Worm (Caenorhabditis elegans) whole organism, L3 larva: Measurements from ENCODE around the gene taf-12.

Experiments used
- R02D3.7 ChIP-seq: fragments of 150-350 bp; optimal IDR thresholded peaks from 2 replicates; lab custom pipeline; 2014; ENCODE audit warnings: missing biosample characterization, missing genetic modification characterization
- ZK546.5 ChIP-seq: sonication (generic microtip); optimal IDR thresholded peaks from 2 replicates; lab custom pipeline; 2017; ENCODE audit warnings: missing biosample characterization, missing genetic modification characterization
- egl-27 ChIP-seq: sonication (generic microtip); optimal IDR thresholded peaks from 4 replicates; lab custom pipeline; 2017; ENCODE audit warnings: missing biosample characterization, missing genetic modification reagents, missing genetic modification characterization
- elt-3 ChIP-seq, 3 experiments: fragments of 150-350 bp in 1 of 3; sonication (generic microtip) in 2 of 3; optimal IDR thresholded peaks; 2 replicates in 2 of 3; 4 replicates in 1 of 3; lab custom pipeline; 2014 to 2017; ENCODE audit warnings: missing biosample characterization in 3 of 3, missing genetic modification characterization in 3 of 3
- jun-1 ChIP-seq: fragments of 150-350 bp; optimal IDR thresholded peaks from 2 replicates; lab custom pipeline; 2014; ENCODE audit warnings: missing biosample characterization, missing genetic modification reagents, missing genetic modification characterization
- lin-15B ChIP-seq: fragments of 150-350 bp; optimal IDR thresholded peaks from 2 replicates; lab custom pipeline; 2014; ENCODE audit warnings: missing biosample characterization, missing genetic modification characterization
- lin-39 ChIP-seq: fragments of 150-350 bp; optimal IDR thresholded peaks from 2 replicates; lab custom pipeline; 2018; ENCODE audit warnings: missing biosample characterization, missing genetic modification reagents, missing genetic modification characterization
- mdl-1 ChIP-seq: fragments of 150-350 bp; optimal IDR thresholded peaks from 2 replicates; lab custom pipeline; 2014; ENCODE audit warnings: missing biosample characterization, missing genetic modification characterization
- nhr-25 ChIP-seq: sonication (generic microtip); optimal IDR thresholded peaks from 2 replicates; lab custom pipeline; 2017; ENCODE audit warnings: missing biosample characterization, missing genetic modification characterization
- nhr-43 ChIP-seq: sonication (generic microtip); optimal IDR thresholded peaks from 2 replicates; lab custom pipeline; 2016; ENCODE audit warnings: mild to moderate bottlenecking, missing genetic modification characterization, missing compliant biosample characterization; ENCODE audit not compliant: poor library complexity, severe bottlenecking
- skn-1 ChIP-seq: fragments of 150-350 bp; optimal IDR thresholded peaks from 2 replicates; lab custom pipeline; 2014; ENCODE audit warnings: missing biosample characterization, missing genetic modification characterization
- ztf-11 ChIP-seq: fragments of 150-350 bp; optimal IDR thresholded peaks from 2 replicates; lab custom pipeline; 2014; ENCODE audit warnings: missing biosample characterization, missing genetic modification characterization

DNA sequence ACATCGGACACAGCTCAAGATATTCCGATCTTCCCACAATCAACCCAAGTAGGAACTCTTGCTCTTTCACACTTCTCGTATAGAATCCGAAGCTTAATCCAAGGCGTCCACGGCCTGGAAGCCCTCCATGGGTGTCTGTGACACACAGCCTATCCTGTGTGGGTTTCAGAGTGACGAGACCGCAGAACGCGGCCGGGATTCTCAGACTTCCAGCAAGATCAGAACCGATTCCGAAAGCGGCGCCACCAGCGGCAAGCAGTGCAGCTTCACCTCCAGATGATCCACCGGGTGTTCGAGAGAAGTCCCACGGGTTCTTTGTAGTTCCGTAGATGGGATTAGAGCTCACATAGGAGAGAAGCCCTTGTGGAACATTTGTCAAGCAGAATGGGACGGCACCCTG, 33.7 kb upstream of the taf-12 start:
- TF ChIP-seq mdl-1 (tag; lab: Kevin White, UChicago) (no peak), lin-39 (tag; lab: Kevin White, UChicago) (no peak), elt-3 (tag; optimal IDR thresholded peaks at IDR 0.05; lab: Kevin White, UChicago) (no peak), lin-15B (tag; lab: Kevin White, UChicago) (no peak), jun-1 (tag; lab: Kevin White, UChicago) (no peak), nhr-43 (tag; lab: Kevin White, UChicago) (no peak), skn-1 (tag; lab: Kevin White, UChicago) (no peak), R02D3.7 (tag; lab: Kevin White, UChicago) (no peak), nhr-25 (tag; lab: Kevin White, UChicago) (no peak), ztf-11 (no peak), egl-27 (tag; lab: Kevin White, UChicago) (no peak), ZK546.5 (tag; lab: Kevin White, UChicago) (no peak)
